Fruit fly (Drosophila melanogaster) whole organism, wandering third instar larva: ENCODE measurements around the gene CG6094.

Experiments used
- Abd-B ChIP-seq: fragments of >200 bp; optimal IDR thresholded peaks from 2 replicates; lab custom pipeline; 2017; ENCODE audit warnings: missing biosample characterization, missing genetic modification characterization
- CG32264 ChIP-seq: fragments of 200-800 bp; sonication (Bioruptor generic); optimal IDR thresholded peaks from 2 replicates; lab custom pipeline; 2016; ENCODE audit warnings: missing biosample characterization, missing genetic modification characterization
- CG9705 ChIP-seq: fragments of 200-800 bp; sonication (Bioruptor generic); optimal IDR thresholded peaks from 2 replicates; lab custom pipeline; 2018; ENCODE audit warnings: missing biosample characterization, mild to moderate bottlenecking, missing genetic modification characterization
- CrebA ChIP-seq: fragments of 200-800 bp; sonication (Bioruptor generic); optimal IDR thresholded peaks from 2 replicates; lab custom pipeline; 2016; ENCODE audit warnings: missing biosample characterization, mild to moderate bottlenecking, missing genetic modification characterization, borderline replicate concordance
- Dfd ChIP-seq: fragments of >200 bp; optimal IDR thresholded peaks from 2 replicates; lab custom pipeline; 2017; ENCODE audit warnings: missing biosample characterization, missing genetic modification characterization
- Dif ChIP-seq: fragments of 200-275, 200-300 bp; sonication (Bioruptor generic); optimal IDR thresholded peaks from 2 replicates; lab custom pipeline; 2018; ENCODE audit warnings: missing biosample characterization, missing genetic modification characterization; ENCODE audit not compliant: partially characterized antibody
- GATAd ChIP-seq: sonication (Bioruptor generic); optimal IDR thresholded peaks from 2 replicates; lab custom pipeline; 2016; ENCODE audit warnings: missing biosample characterization, missing genetic modification characterization
- HLH106 ChIP-seq: fragments of 200-800 bp; optimal IDR thresholded peaks from 3 replicates; lab custom pipeline; 2019; ENCODE audit warnings: missing biosample characterization, mild to moderate bottlenecking, missing genetic modification characterization, moderate library complexity
- Hnf4 ChIP-seq: fragments of 200-800 bp; sonication (Bioruptor generic); optimal IDR thresholded peaks from 2 replicates; lab custom pipeline; 2016; ENCODE audit warnings: missing biosample characterization, mild to moderate bottlenecking, missing genetic modification characterization
- Hr78 ChIP-seq: fragments of >200 bp; optimal IDR thresholded peaks from 2 replicates; lab custom pipeline; 2017; ENCODE audit warnings: missing biosample characterization, missing genetic modification characterization
- Hr83 ChIP-seq: fragments of 200-300 bp; sonication (Bioruptor generic); optimal IDR thresholded peaks from 2 replicates; lab custom pipeline; 2016; ENCODE audit warnings: missing biosample characterization, mild to moderate bottlenecking, missing genetic modification characterization, moderate library complexity; ENCODE audit not compliant: poor library complexity, severe bottlenecking
- Jra ChIP-seq: sonication (Bioruptor generic); optimal IDR thresholded peaks from 2 replicates; lab custom pipeline; 2016; ENCODE audit warnings: missing biosample characterization, missing genetic modification characterization
- Mio ChIP-seq: sonication (Bioruptor generic); optimal IDR thresholded peaks from 2 replicates; lab custom pipeline; 2016; ENCODE audit warnings: missing biosample characterization, missing genetic modification characterization
- Myc ChIP-seq: fragments of >200 bp; optimal IDR thresholded peaks from 2 replicates; lab custom pipeline; 2017
- N ChIP-seq: fragments of >200 bp; optimal IDR thresholded peaks from 2 replicates; lab custom pipeline; 2018; ENCODE audit warnings: missing biosample characterization, missing external identifiers, missing genetic modification characterization
- OdsH ChIP-seq: fragments of 200-800 bp; sonication (Bioruptor generic); optimal IDR thresholded peaks from 2 replicates; lab custom pipeline; 2016; ENCODE audit warnings: missing biosample characterization, mild to moderate bottlenecking, missing genetic modification characterization
- Rel ChIP-seq, 2 experiments: fragments of 200-800 bp; sonication (Bioruptor generic) in 1 of 2; optimal IDR thresholded peaks; 2 replicates in 1 of 2; 3 replicates in 1 of 2; lab custom pipeline; 2016 to 2019; ENCODE audit warnings: mild to moderate bottlenecking in 2 of 2, missing biosample characterization in 2 of 2, missing genetic modification characterization in 2 of 2, moderate library complexity in 1 of 2
- Sp1 ChIP-seq: fragments of 200-800 bp; sonication (Bioruptor generic); optimal IDR thresholded peaks from 3 replicates; lab custom pipeline; 2019; ENCODE audit warnings: missing biosample characterization, mild to moderate bottlenecking, missing genetic modification characterization, moderate library complexity
- Vsx2 ChIP-seq: fragments of 200-300, 225-300 bp; sonication (Bioruptor generic); optimal IDR thresholded peaks from 2 replicates; lab custom pipeline; 2018; ENCODE audit warnings: missing biosample characterization, missing genetic modification characterization; ENCODE audit not compliant: partially characterized antibody
- br ChIP-seq: fragments of 200-800 bp; sonication (Bioruptor generic); optimal IDR thresholded peaks from 2 replicates; lab custom pipeline; 2016; ENCODE audit warnings: missing biosample characterization, missing genetic modification characterization
- brk ChIP-seq: fragments of 200-800 bp; sonication (Bioruptor generic); optimal IDR thresholded peaks from 2 replicates; lab custom pipeline; 2016; ENCODE audit warnings: missing biosample characterization, mild to moderate bottlenecking, missing genetic modification characterization
- dl ChIP-seq, 2 experiments: fragments of 175-275, 200-275 bp in 1 of 2; fragments of 200-275 bp in 1 of 2; sonication (Bioruptor generic); optimal IDR thresholded peaks; lab custom pipeline; 2018; ENCODE audit warnings: mild to moderate bottlenecking in 2 of 2, missing biosample characterization in 2 of 2, missing genetic modification characterization in 2 of 2, moderate library complexity in 2 of 2; ENCODE audit not compliant: partially characterized antibody in 2 of 2, insufficient read depth in 1 of 2
- dmrt93B ChIP-seq: fragments of 200-800 bp; sonication (Bioruptor generic); optimal IDR thresholded peaks from 2 replicates; lab custom pipeline; 2018; ENCODE audit warnings: missing biosample characterization, mild to moderate bottlenecking, missing genetic modification characterization
- dsf ChIP-seq: sonication (Bioruptor generic); optimal IDR thresholded peaks from 2 replicates; lab custom pipeline; 2016; ENCODE audit warnings: missing biosample characterization, missing genetic modification characterization, borderline replicate concordance
- ey ChIP-seq: fragments of 200-800 bp; sonication (Bioruptor generic); optimal IDR thresholded peaks from 2 replicates; lab custom pipeline; 2016; ENCODE audit warnings: missing biosample characterization, missing genetic modification characterization
- foxo ChIP-seq, 2 experiments: fragments of 200-800 bp; sonication (Bioruptor generic); optimal IDR thresholded peaks; 2 replicates in 1 of 2; 3 replicates in 1 of 2; lab custom pipeline; 2016 to 2017; ENCODE audit warnings: missing biosample characterization in 2 of 2, missing genetic modification characterization in 2 of 2
- fru ChIP-seq: fragments of 200-800 bp; sonication (Bioruptor generic); optimal IDR thresholded peaks from 3 replicates; lab custom pipeline; 2016; ENCODE audit warnings: missing biosample characterization, mild to moderate bottlenecking, missing genetic modification characterization
- h ChIP-seq: fragments of 200-800 bp; sonication (Bioruptor generic); optimal IDR thresholded peaks from 3 replicates; lab custom pipeline; 2016; ENCODE audit warnings: missing biosample characterization, mild to moderate bottlenecking, missing genetic modification characterization
- jim ChIP-seq: fragments of 175-275, 200-325 bp; sonication (Bioruptor generic); optimal IDR thresholded peaks from 2 replicates; lab custom pipeline; 2016; ENCODE audit warnings: missing biosample characterization, mild to moderate bottlenecking, missing genetic modification characterization
- lola ChIP-seq: fragments of >200 bp; optimal IDR thresholded peaks from 2 replicates; lab custom pipeline; 2017; ENCODE audit warnings: missing biosample characterization, missing genetic modification characterization
- pan ChIP-seq: fragments of >200 bp; optimal IDR thresholded peaks from 2 replicates; lab custom pipeline; 2017
- psq ChIP-seq: fragments of 200-800 bp; sonication (Bioruptor generic); optimal IDR thresholded peaks from 3 replicates; lab custom pipeline; 2017; ENCODE audit warnings: missing biosample characterization, mild to moderate bottlenecking, missing genetic modification characterization, moderate library complexity
- rgr ChIP-seq: fragments of 200-800 bp; sonication (Bioruptor generic); optimal IDR thresholded peaks from 3 replicates; lab custom pipeline; 2016; ENCODE audit warnings: missing biosample characterization, mild to moderate bottlenecking, missing genetic modification characterization
- sage ChIP-seq: fragments of 200-800 bp; sonication (Bioruptor generic); optimal IDR thresholded peaks from 2 replicates; lab custom pipeline; 2016; ENCODE audit warnings: missing biosample characterization, mild to moderate bottlenecking, missing genetic modification characterization
- sv ChIP-seq: fragments of 200-800 bp; sonication (Bioruptor generic); optimal IDR thresholded peaks from 3 replicates; lab custom pipeline; 2016; ENCODE audit warnings: missing biosample characterization, missing genetic modification characterization
- tai ChIP-seq: sonication (Bioruptor generic); optimal IDR thresholded peaks from 2 replicates; lab custom pipeline; 2016; ENCODE audit warnings: missing biosample characterization, missing genetic modification characterization
- usp ChIP-seq: fragments of >200 bp; optimal IDR thresholded peaks from 2 replicates; lab custom pipeline; 2017; ENCODE audit warnings: missing biosample characterization, missing genetic modification characterization
- woc ChIP-seq: sonication (Bioruptor generic); optimal IDR thresholded peaks from 2 replicates; lab custom pipeline; 2016; ENCODE audit warnings: missing biosample characterization, mild to moderate bottlenecking, missing genetic modification characterization

CG6094 gene

DNA sequence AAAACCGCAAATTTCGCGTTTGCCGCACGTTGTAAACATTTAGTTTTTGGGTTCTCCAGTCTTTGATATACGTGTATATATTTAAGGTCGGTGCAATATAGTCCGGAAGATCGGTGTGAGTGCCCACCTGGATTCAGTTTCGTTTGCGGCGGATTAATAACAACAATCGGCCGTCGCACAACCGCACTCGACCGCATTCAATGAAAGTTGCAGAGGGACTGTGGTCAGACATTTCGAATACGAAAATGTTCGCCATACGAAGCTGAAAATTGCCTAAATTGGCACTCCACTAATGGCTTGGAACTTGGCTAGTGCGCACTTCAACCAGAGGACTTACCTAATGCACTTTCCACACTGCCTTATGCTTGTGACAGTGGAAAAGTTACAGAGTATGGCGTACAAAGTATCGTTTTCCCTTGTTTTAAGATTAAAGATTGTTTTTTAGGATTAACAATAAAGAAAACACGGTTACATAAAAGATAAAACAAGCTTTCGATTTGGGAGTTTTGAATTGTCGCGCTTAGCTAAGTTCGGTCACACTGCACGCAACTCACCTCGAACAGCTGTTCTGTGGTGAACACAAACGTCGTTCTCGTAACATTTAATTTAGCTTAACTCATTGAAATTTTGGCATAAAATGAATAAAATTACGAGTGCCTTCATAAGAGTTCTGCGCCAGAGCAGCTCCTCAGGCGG is at the start of gene CG6094, which contains the start of gene Myo31DF:
CG6094 (plus strand) TSS at position 525 of the 696 bp plus-strand sequence.
Myo31DF (minus strand) TSS at position 223 of the 696 bp plus-strand sequence.
- TF ChIP-seq Dfd (GFP tag; lab: Kevin White, UChicago): no peak
- TF ChIP-seq Mio: no peak
- no peak for TF ChIP-seq Rel (GFP tag; optimal IDR thresholded peaks at IDR 0.05; lab: Kevin White, UChicago)
- TF ChIP-seq Rel (tag; optimal IDR thresholded peaks at IDR 0.05; lab: Kevin White, UChicago): peak; percentile 23
- no peak for TF ChIP-seq brk (GFP tag; lab: Kevin White, UChicago)
- TF ChIP-seq Hr83 (GFP tag; lab: Kevin White, UChicago): no peak
- no peak for TF ChIP-seq lola (GFP tag; lab: Kevin White, UChicago)
- TF ChIP-seq dl (GFP tag; optimal IDR thresholded peaks at IDR 0.05; lab: Kevin White, UChicago; ENCODE audit: insufficient read depth in 1 of 2, partially characterized antibody in 2 of 2): no peak
- TF ChIP-seq Sp1: peak; percentile 0
- no peak for TF ChIP-seq sv
- no peak for TF ChIP-seq dsf (GFP tag; lab: Kevin White, UChicago)
- TF ChIP-seq OdsH: no peak
- no peak for TF ChIP-seq usp (GFP tag; lab: Kevin White, UChicago)
- TF ChIP-seq Hnf4 (GFP tag; lab: Kevin White, UChicago): peak; percentile 48
- TF ChIP-seq Dif (GFP tag; lab: Kevin White, UChicago): peak; percentile 33
- no peak for TF ChIP-seq h (GFP tag; lab: Kevin White, UChicago)
- no peak for TF ChIP-seq fru (GFP tag; lab: Kevin White, UChicago)
- TF ChIP-seq N: peak; percentile 89
- TF ChIP-seq CG32264: no peak
- peak; percentile 16 for TF ChIP-seq psq (GFP tag; lab: Kevin White, UChicago)
- no peak for TF ChIP-seq dmrt93B (GFP tag; lab: Kevin White, UChicago)
- peak; percentile 72 for TF ChIP-seq Abd-B
- TF ChIP-seq rgr (GFP tag; lab: Kevin White, UChicago): peak; percentile 29
- peak in 1 of 2 experiments; percentile 25 for TF ChIP-seq foxo (GFP tag; optimal IDR thresholded peaks at IDR 0.05; lab: Kevin White, UChicago)
- peak; percentile 93 for TF ChIP-seq Myc (lab: Kevin White, UChicago)
- TF ChIP-seq HLH106 (tag; lab: Kevin White, UChicago): peak; percentile 26
- peak; percentile 39 for TF ChIP-seq br (GFP tag; lab: Kevin White, UChicago)
- no peak for TF ChIP-seq Vsx2 (GFP tag; lab: Kevin White, UChicago)
- TF ChIP-seq jim: peak; percentile 64
- peak; percentile 45 for TF ChIP-seq Jra (GFP tag; lab: Kevin White, UChicago)
- no peak for TF ChIP-seq tai (GFP tag; lab: Kevin White, UChicago)
- TF ChIP-seq sage (GFP tag; lab: Kevin White, UChicago): no peak
- no peak for TF ChIP-seq pan
- no peak for TF ChIP-seq GATAd (GFP tag; lab: Kevin White, UChicago)
- TF ChIP-seq CrebA (GFP tag; lab: Kevin White, UChicago): no peak
- TF ChIP-seq woc: no peak
- TF ChIP-seq CG9705: no peak
- TF ChIP-seq ey (GFP tag; lab: Kevin White, UChicago): no peak
- no peak for TF ChIP-seq Hr78 (GFP tag; lab: Kevin White, UChicago)
- TF ChIP-seq, all 38 proteins: peak for 14

dm6 chr2L:10457191-10457899 is 49.5 kb upstream of the CG6094 start, which contains the start of the genes LManI and LManII:
Gene LManI, minus strand, starts transcription at chr2L:10457241.
Gene LManII, plus strand, starts transcription at chr2L:10457658.
- TF ChIP-seq Dif (GFP tag; lab: Kevin White, UChicago) (peak; percentile 60), GATAd (GFP tag; lab: Kevin White, UChicago) (no peak)
